Worm (Caenorhabditis elegans) whole organism, L4 larva: ENCODE measurements around the gene T05C12.8.

Source experiments
- daf-8 ChIP-seq: fragments of 200-800 bp; sonication (Bioruptor generic); IDR thresholded peaks from 2 replicates; pipeline ENCODE4 v1.3.6; 2022; ENCODE audit warnings: missing genetic modification characterization, missing compliant biosample characterization
- hlh-11 ChIP-seq: fragments of 200-800 bp; sonication (Bioruptor generic); optimal IDR thresholded peaks from 2 replicates; lab custom pipeline; 2018; ENCODE audit warnings: mild to moderate bottlenecking, missing genetic modification characterization, missing compliant biosample characterization
- lin-39 ChIP-seq: fragments of 150-350 bp; optimal IDR thresholded peaks from 2 replicates; lab custom pipeline; 2014; ENCODE audit warnings: missing biosample characterization, missing genetic modification reagents, missing genetic modification characterization
- nhr-28 ChIP-seq: fragments of 150-350 bp; optimal IDR thresholded peaks from 2 replicates; lab custom pipeline; 2014; ENCODE audit warnings: missing biosample characterization, missing genetic modification characterization
- nhr-76 ChIP-seq: fragments of 150-350 bp; optimal IDR thresholded peaks from 2 replicates; lab custom pipeline; 2014; ENCODE audit warnings: missing biosample characterization, missing genetic modification characterization
- snpc-4 ChIP-seq: fragments of 150-350 bp; optimal IDR thresholded peaks from 2 replicates; lab custom pipeline; 2014; ENCODE audit warnings: missing biosample characterization, missing genetic modification characterization
- unc-130 ChIP-seq: sonication (generic microtip); optimal IDR thresholded peaks from 2 replicates; lab custom pipeline; 2016; ENCODE audit warnings: missing genetic modification reagents, missing genetic modification characterization, missing compliant biosample characterization
- unc-62 ChIP-seq, 3 experiments: fragments of 150-350 bp in 1 of 3; sonication (generic microtip); optimal IDR thresholded peaks in 2 of 3; peaks in 1 of 3; 1 replicate in 1 of 3; 2 replicates in 2 of 3; lab custom pipeline; 2014 to 2017; ENCODE audit warnings: missing biosample characterization in 3 of 3, missing genetic modification characterization in 3 of 3, missing genetic modification reagents in 3 of 3, missing genotype in 1 of 3
- ztf-11 ChIP-seq: fragments of 150-350 bp; optimal IDR thresholded peaks from 2 replicates; lab custom pipeline; 2014; ENCODE audit warnings: missing biosample characterization, missing genetic modification characterization

DNA sequence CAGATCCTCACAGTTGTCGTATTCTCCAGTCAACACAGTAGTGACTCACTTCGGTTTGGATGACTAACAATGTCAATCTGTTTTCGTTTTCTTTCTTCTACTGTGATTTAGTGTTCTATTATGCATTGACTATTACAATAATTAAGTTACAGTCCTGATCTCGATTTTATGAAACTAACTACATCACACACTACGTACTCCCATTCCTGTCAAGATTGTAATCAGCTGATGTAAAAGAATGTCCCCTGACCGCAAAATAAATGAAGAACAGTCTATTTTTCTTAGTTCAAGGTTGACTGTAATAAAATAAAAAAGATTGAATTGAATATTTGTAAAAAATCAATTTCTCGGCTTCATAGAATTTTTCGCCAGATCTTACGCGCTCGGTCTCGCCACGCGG, 35.0 kb upstream of the T05C12.8 start:
- TF ChIP-seq lin-39 (tag; lab: Kevin White, UChicago) (no peak), daf-8 (GFP tag; lab: Robert Waterston, UW) (no peak), snpc-4 (tag; lab: Kevin White, UChicago) (no peak), hlh-11 (tag; lab: Kevin White, UChicago) (no peak), nhr-28 (peak; percentile 76), ztf-11 (no peak), unc-130 (no peak), nhr-76 (tag; lab: Kevin White, UChicago) (no peak), unc-62 (GFP tag; optimal IDR thresholded peaks at IDR 0.05 in 1 of 2; lab: Kevin White, UChicago) (peak in 1 of 2 experiments; percentile 75), unc-62 (tag; optimal IDR thresholded peaks at IDR 0.05; lab: Kevin White, UChicago) (no peak)
